Fruit fly (Drosophila melanogaster): ENCODE data around the gene ome.

The ome gene

dm6 chr3L:14786230-14786850 is 113.7 kb downstream of the ome start, which contains the start of the genes bmm and Tdrd3 (continued):
- no peak for TF ChIP-seq peb (GFP tag; IDR thresholded peaks at IDR 0.05)
- no peak for TF ChIP-seq ftz-f1 (GFP tag; optimal IDR thresholded peaks at IDR 0.05)
- TF ChIP-seq tio (GFP tag; optimal IDR thresholded peaks at IDR 0.05): peak; percentile 71
- no peak for TF ChIP-seq CG12744 (GFP tag; optimal IDR thresholded peaks at IDR 0.05)
- peak; percentile 24 for TF ChIP-seq CG2875 (GFP tag; optimal IDR thresholded peaks at IDR 0.05)
- TF ChIP-seq CG7745 (tag; optimal IDR thresholded peaks at IDR 0.05): no peak
- TF ChIP-seq CG3281 (GFP tag; optimal IDR thresholded peaks at IDR 0.05): peak; percentile 79
- TF ChIP-seq Sry-δ (GFP tag; optimal IDR thresholded peaks at IDR 0.05): peak; percentile 94
- peak; percentile 56 for TF ChIP-seq sd (tag; optimal IDR thresholded peaks at IDR 0.05)
- peak; percentile 83 for TF ChIP-seq NfI (GFP tag; optimal IDR thresholded peaks at IDR 0.05)
- TF ChIP-seq H2.0 (GFP tag; IDR thresholded peaks at IDR 0.05): peak; percentile 58; the same call in 1 of the 2 replicates
- TF ChIP-seq CG31388 (GFP tag; optimal IDR thresholded peaks at IDR 0.05): peak; percentile 30
- TF ChIP-seq pho (GFP tag; optimal IDR thresholded peaks at IDR 0.05): peak; percentile 75
- peak; percentile 45 for TF ChIP-seq HLHmδ (GFP tag; optimal IDR thresholded peaks at IDR 0.05)
- peak; percentile 76 for TF ChIP-seq CG12942 (GFP tag; optimal IDR thresholded peaks at IDR 0.05)
- TF ChIP-seq dmrt11E (tag; optimal IDR thresholded peaks at IDR 0.05): peak; percentile 86
- peak; percentile 66 for TF ChIP-seq Hsf (GFP tag; optimal IDR thresholded peaks at IDR 0.05)
- peak; percentile 84 for TF ChIP-seq hb (GFP tag; IDR thresholded peaks at IDR 0.05; ENCODE audit: partially characterized antibody)
- TF ChIP-seq cato (GFP tag; optimal IDR thresholded peaks at IDR 0.05; ENCODE audit: borderline replicate concordance): peak; percentile 64
- TF ChIP-seq sim (GFP tag; IDR thresholded peaks at IDR 0.05): no peak
- peak; percentile 41 for TF ChIP-seq fd102C (GFP tag; optimal IDR thresholded peaks at IDR 0.05)
- peak; percentile 45 for TF ChIP-seq kni (GFP tag; optimal IDR thresholded peaks at IDR 0.05)
- peak; percentile 87 for TF ChIP-seq CG1602 (GFP tag; optimal IDR thresholded peaks at IDR 0.05)
- TF ChIP-seq luna (GFP tag; optimal IDR thresholded peaks at IDR 0.05): peak; percentile 54
- no peak for TF ChIP-seq Lpt (GFP tag; optimal IDR thresholded peaks at IDR 0.05)
- peak; percentile 80 for TF ChIP-seq Fer3 (tag; optimal IDR thresholded peaks at IDR 0.05)
- TF ChIP-seq sens-2 (GFP tag; IDR thresholded peaks at IDR 0.05): 0 out of 2 replicates have a peak, but pooled peaks have one; percentile 3
- peak; percentile 18 for TF ChIP-seq CG3163 (GFP tag; optimal IDR thresholded peaks at IDR 0.05)
- peak; percentile 90 for TF ChIP-seq zen (tag; optimal IDR thresholded peaks at IDR 0.05)
- peak; percentile 93 for TF ChIP-seq Rfx (GFP tag; IDR thresholded peaks at IDR 0.05)
- peak; percentile 89 for TF ChIP-seq Abd-B (GFP tag; optimal IDR thresholded peaks at IDR 0.05)
- peak; percentile 57 for TF ChIP-seq vvl (GFP tag; IDR thresholded peaks at IDR 0.05)
- peak; percentile 75 for TF ChIP-seq Aef1 (GFP tag; IDR thresholded peaks at IDR 0.05)
- TF ChIP-seq dati (GFP tag; IDR thresholded peaks at IDR 0.05): 0 out of 2 replicates have a peak, but pooled peaks have one; percentile 23
- peak; percentile 38 for TF ChIP-seq CG30431 (GFP tag; optimal IDR thresholded peaks at IDR 0.05)
- TF ChIP-seq fd3F (GFP tag; optimal IDR thresholded peaks at IDR 0.05): peak; percentile 82
- peak; percentile 82 for TF ChIP-seq CG7556 (GFP tag; optimal IDR thresholded peaks at IDR 0.05)
- peak; percentile 83 for TF ChIP-seq rib (GFP tag; IDR thresholded peaks at IDR 0.05)
- peak; percentile 92 for TF ChIP-seq CG31441 (GFP tag; IDR thresholded peaks at IDR 0.05)
- no peak for TF ChIP-seq pan (optimal IDR thresholded peaks at IDR 0.05)
- TF ChIP-seq pan (GFP tag; optimal IDR thresholded peaks at IDR 0.05 in 1 of 2, IDR thresholded peaks at IDR 0.05 in 1 of 2): peak in 1 of 2 experiments; percentile 55
- TF ChIP-seq CG9727 (GFP tag; optimal IDR thresholded peaks at IDR 0.05): peak; percentile 84
- peak; percentile 42; the same call in 1 of the 2 replicates for TF ChIP-seq gt (GFP tag; IDR thresholded peaks at IDR 0.05)
- TF ChIP-seq CG12769 (tag; optimal IDR thresholded peaks at IDR 0.05): no peak
- TF ChIP-seq oc (tag; optimal IDR thresholded peaks at IDR 0.05): peak; percentile 51
- TF ChIP-seq ranshi (GFP tag; IDR thresholded peaks at IDR 0.05): peak; percentile 70; the same call in 1 of the 2 replicates
- TF ChIP-seq ap (GFP tag; IDR thresholded peaks at IDR 0.05): peak; percentile 29; the same call in 1 of the 2 replicates
- no peak for TF ChIP-seq pfk (GFP tag; optimal IDR thresholded peaks at IDR 0.05)
- peak; percentile 37 for TF ChIP-seq CG6254 (GFP tag; optimal IDR thresholded peaks at IDR 0.05)
- TF ChIP-seq CG3407 (GFP tag; optimal IDR thresholded peaks at IDR 0.05): peak; percentile 45

Measured in whole organism, embryonic.